Worm (Caenorhabditis elegans) whole organism, L2 larva: Measurements from ENCODE around the gene F01G10.9.

ENCODE experiments used
- F13H6.1 ChIP-seq: sonication (generic microtip); optimal IDR thresholded peaks from 2 replicates; lab custom pipeline; 2016; ENCODE audit warnings: missing genetic modification characterization, missing compliant biosample characterization
- Y55F3AM.14 ChIP-seq: fragments of 200-800 bp; sonication (Bioruptor generic); optimal IDR thresholded peaks from 2 replicates; lab custom pipeline; 2018; ENCODE audit warnings: mild to moderate bottlenecking, missing genetic modification characterization, missing compliant biosample characterization
- ZK546.5 ChIP-seq: sonication (generic microtip); optimal IDR thresholded peaks from 2 replicates; lab custom pipeline; 2017; ENCODE audit warnings: missing biosample characterization, missing genetic modification characterization
- alr-1 ChIP-seq: fragments of 150-350 bp; optimal IDR thresholded peaks from 2 replicates; lab custom pipeline; 2014; ENCODE audit warnings: missing biosample characterization, missing genetic modification characterization
- aly-2 ChIP-seq: fragments of 150-350 bp; optimal IDR thresholded peaks from 2 replicates; lab custom pipeline; 2014; ENCODE audit warnings: missing biosample characterization, missing genetic modification characterization
- ama-1 ChIP-seq: fragments of 150-350 bp; optimal IDR thresholded peaks from 2 replicates; lab custom pipeline; 2018; ENCODE audit warnings: inconsistent platforms
- blmp-1 ChIP-seq: sonication (generic microtip); optimal IDR thresholded peaks from 2 replicates; lab custom pipeline; 2017; ENCODE audit warnings: missing genetic modification characterization, mild to moderate bottlenecking, missing compliant biosample characterization, antibody characterized with exemption, moderate library complexity; ENCODE audit not compliant: insufficient read depth
- ceh-16 ChIP-seq: fragments of 150-350 bp; optimal IDR thresholded peaks from 2 replicates; lab custom pipeline; 2014; ENCODE audit warnings: missing biosample characterization, missing genetic modification characterization
- ceh-82 ChIP-seq: fragments of 150-350 bp; optimal IDR thresholded peaks from 2 replicates; lab custom pipeline; 2014; ENCODE audit warnings: missing biosample characterization, missing genetic modification characterization
- crh-2 ChIP-seq: sonication (generic microtip); optimal IDR thresholded peaks from 2 replicates; lab custom pipeline; 2017; ENCODE audit warnings: missing biosample characterization, missing genetic modification characterization
- dmd-4 ChIP-seq: sonication (generic microtip); optimal IDR thresholded peaks from 2 replicates; lab custom pipeline; 2017; ENCODE audit warnings: missing biosample characterization, missing genetic modification characterization
- egl-27 ChIP-seq: sonication (generic microtip); optimal IDR thresholded peaks from 3 replicates; lab custom pipeline; 2017; ENCODE audit warnings: missing biosample characterization, missing genetic modification reagents, missing genetic modification characterization
- elt-1 ChIP-seq: fragments of 150-350 bp; optimal IDR thresholded peaks from 2 replicates; lab custom pipeline; 2014; ENCODE audit warnings: missing biosample characterization, missing genetic modification characterization
- elt-3 ChIP-seq: sonication (generic microtip); optimal IDR thresholded peaks from 2 replicates; lab custom pipeline; 2017; ENCODE audit warnings: missing biosample characterization, missing genetic modification characterization
- fos-1 ChIP-seq: fragments of 150-350 bp; optimal IDR thresholded peaks from 2 replicates; lab custom pipeline; 2014; ENCODE audit warnings: missing biosample characterization, missing genetic modification characterization
- gmeb-1 ChIP-seq: fragments of 150-350 bp; optimal IDR thresholded peaks from 2 replicates; lab custom pipeline; 2014; ENCODE audit warnings: missing biosample characterization, missing genetic modification characterization
- lin-13 ChIP-seq: fragments of 150-350 bp; optimal IDR thresholded peaks from 2 replicates; lab custom pipeline; 2014; ENCODE audit warnings: missing biosample characterization, missing genetic modification reagents, missing genetic modification characterization
- lsy-2 ChIP-seq, 2 experiments: fragments of 150-350 bp in 1 of 2; sonication (generic microtip) in 1 of 2; optimal IDR thresholded peaks; 2 replicates each; lab custom pipeline; 2014 to 2017; ENCODE audit warnings: missing biosample characterization in 2 of 2, missing genetic modification characterization in 2 of 2
- mbf-1 ChIP-seq: sonication (generic microtip); optimal IDR thresholded peaks from 2 replicates; lab custom pipeline; 2017; ENCODE audit warnings: missing biosample characterization, missing genetic modification characterization
- nhr-129 ChIP-seq: fragments of 150-350 bp; optimal IDR thresholded peaks from 2 replicates; lab custom pipeline; 2014; ENCODE audit warnings: missing biosample characterization, missing genetic modification characterization
- nhr-21 ChIP-seq: fragments of 150-350 bp; optimal IDR thresholded peaks from 2 replicates; lab custom pipeline; 2014; ENCODE audit warnings: missing biosample characterization, missing genetic modification characterization
- nhr-237 ChIP-seq: fragments of 150-350 bp; optimal IDR thresholded peaks from 2 replicates; lab custom pipeline; 2014; ENCODE audit warnings: missing biosample characterization, missing genetic modification characterization
- nhr-25 ChIP-seq: fragments of 150-350 bp; sonication (generic microtip); optimal IDR thresholded peaks from 3 replicates; lab custom pipeline; 2014; ENCODE audit warnings: missing biosample characterization, missing genetic modification characterization
- nhr-6 ChIP-seq: fragments of 150-350 bp; optimal IDR thresholded peaks from 2 replicates; lab custom pipeline; 2014; ENCODE audit warnings: missing biosample characterization, missing genetic modification characterization
- nhr-77 ChIP-seq: fragments of 150-350 bp; optimal IDR thresholded peaks from 2 replicates; lab custom pipeline; 2014; ENCODE audit warnings: missing biosample characterization, missing genetic modification characterization
- sem-4 ChIP-seq: fragments of 150-350 bp; optimal IDR thresholded peaks from 2 replicates; lab custom pipeline; 2014; ENCODE audit warnings: missing biosample characterization, missing genetic modification reagents, missing genetic modification characterization
- skn-1 ChIP-seq: sonication (generic microtip); optimal IDR thresholded peaks from 2 replicates; lab custom pipeline; 2017; ENCODE audit warnings: missing biosample characterization, missing genetic modification characterization
- sma-3 ChIP-seq: sonication (generic microtip); optimal IDR thresholded peaks from 2 replicates; lab custom pipeline; 2016; ENCODE audit warnings: missing genetic modification reagents, missing genetic modification characterization, missing compliant biosample characterization
- sma-9 ChIP-seq, 2 experiments: fragments of 150-350 bp in 1 of 2; sonication (generic microtip) in 1 of 2; optimal IDR thresholded peaks; 2 replicates each; lab custom pipeline; 2014 to 2016; ENCODE audit warnings: missing genetic modification characterization in 2 of 2, mild to moderate bottlenecking in 1 of 2, missing biosample characterization in 1 of 2, missing compliant biosample characterization in 1 of 2, missing genetic modification reagents in 1 of 2, moderate library complexity in 1 of 2
- snpc-4 ChIP-seq: fragments of 150-350 bp; optimal IDR thresholded peaks from 2 replicates; lab custom pipeline; 2014; ENCODE audit warnings: missing biosample characterization, missing genetic modification characterization
- ztf-1 ChIP-seq: fragments of 200-800 bp; sonication (Bioruptor generic); conservative IDR thresholded peaks from 2 replicates; pipeline ENCODE4 v1.3.6; 2022; ENCODE audit warnings: missing genetic modification characterization, missing compliant biosample characterization
- ztf-11 ChIP-seq: sonication (generic microtip); optimal IDR thresholded peaks from 2 replicates; lab custom pipeline; 2017; ENCODE audit warnings: missing biosample characterization, missing genetic modification characterization

The F01G10.9 gene

ce11 chrIV:10251764-10252163, 7.7 kb downstream of the F01G10.9 start:
- TF ChIP-seq dmd-4 (tag; lab: Kevin White, UChicago) (no peak), snpc-4 (no peak), crh-2 (tag; lab: Kevin White, UChicago) (no peak), ceh-16 (tag; lab: Kevin White, UChicago) (no peak), nhr-237 (no peak), mbf-1 (no peak), ceh-82 (tag; lab: Kevin White, UChicago) (no peak), elt-1 (tag; lab: Kevin White, UChicago) (no peak), aly-2 (no peak), nhr-6 (tag; lab: Kevin White, UChicago) (no peak), nhr-77 (tag; lab: Kevin White, UChicago) (no peak), sem-4 (tag; lab: Kevin White, UChicago) (no peak), nhr-129 (tag; lab: Kevin White, UChicago) (no peak), lsy-2 (tag; optimal IDR thresholded peaks at IDR 0.05; lab: Kevin White, UChicago) (no peak), ztf-11 (tag; lab: Kevin White, UChicago) (no peak), elt-3 (no peak), ztf-1 (no peak), F13H6.1 (no peak)

- peak; percentile 8 for TF ChIP-seq nhr-21 (tag; lab: Kevin White, UChicago)
- peak; percentile 24 for TF ChIP-seq crh-2 (tag; lab: Kevin White, UChicago)
- TF ChIP-seq sma-9 (GFP tag; optimal IDR thresholded peaks at IDR 0.05; lab: Kevin White, UChicago), result peak; percentile 30
- no peak for TF ChIP-seq sma-9 (tag; optimal IDR thresholded peaks at IDR 0.05; lab: Kevin White, UChicago)
- TF ChIP-seq dmd-4 (tag; lab: Kevin White, UChicago), result no peak
Observed at ce11 chrIV:10251261-10251660, 8.2 kb downstream of the F01G10.9 start.

- TF ChIP-seq crh-2 (tag; lab: Kevin White, UChicago) (peak; percentile 60), gmeb-1 (peak; percentile 21), sma-3 (GFP tag; lab: Kevin White, UChicago) (peak; percentile 61), egl-27 (tag; lab: Kevin White, UChicago) (no peak), lin-13 (GFP tag; lab: Kevin White, UChicago) (no peak), alr-1 (tag; lab: Kevin White, UChicago) (no peak), nhr-129 (tag; lab: Kevin White, UChicago) (no peak), skn-1 (tag; lab: Kevin White, UChicago) (no peak), sma-9 (GFP tag; optimal IDR thresholded peaks at IDR 0.05; lab: Kevin White, UChicago) (peak; percentile 81), sma-9 (tag; optimal IDR thresholded peaks at IDR 0.05; lab: Kevin White, UChicago) (no peak), Y55F3AM.14 (no peak), elt-3 (no peak)
- TF ChIP-seq, all 48 proteins: peak for 4
Observed at ce11 chrIV:10250577-10251075, 8.8 kb downstream of the F01G10.9 start, which contains the start of gene daf-14. TSS of gene daf-14 (plus strand) at chrIV:10250627.

ce11 chrIV:10245666-10246210, 13.7 kb downstream of the F01G10.9 start, which contains the start of gene F01G10.10:
TSS of gene F01G10.10 (plus strand) at chrIV:10246160.
- TF ChIP-seq lsy-2 (tag; optimal IDR thresholded peaks at IDR 0.05; lab: Kevin White, UChicago) (peak in 1 of 2 experiments; percentile 36), sma-9 (GFP tag; optimal IDR thresholded peaks at IDR 0.05; lab: Kevin White, UChicago) (no peak), sma-9 (tag; optimal IDR thresholded peaks at IDR 0.05; lab: Kevin White, UChicago) (no peak), lin-13 (GFP tag; lab: Kevin White, UChicago) (no peak), nhr-25 (tag; lab: Kevin White, UChicago) (peak; percentile 45), ZK546.5 (tag; lab: Kevin White, UChicago) (no peak), blmp-1 (tag; lab: Kevin White, UChicago) (peak; percentile 77), sma-3 (GFP tag; lab: Kevin White, UChicago) (peak; percentile 26), ama-1 (no peak), nhr-77 (tag; lab: Kevin White, UChicago) (no peak), crh-2 (tag; lab: Kevin White, UChicago) (peak; percentile 61)
- TF ChIP-seq, all 48 proteins: peak for 5

- TF ChIP-seq ceh-82 (tag; lab: Kevin White, UChicago) (no peak), fos-1 (tag; lab: Kevin White, UChicago) (peak; percentile 79), crh-2 (tag; lab: Kevin White, UChicago) (peak; percentile 81), nhr-21 (tag; lab: Kevin White, UChicago) (no peak), sma-9 (GFP tag; optimal IDR thresholded peaks at IDR 0.05; lab: Kevin White, UChicago) (peak; percentile 28), sma-9 (tag; optimal IDR thresholded peaks at IDR 0.05; lab: Kevin White, UChicago) (no peak)
Observed at ce11 chrIV:10243276-10243675, 16.2 kb downstream of the F01G10.9 start, which contains the start of gene tkt-1. TSS of gene tkt-1 (plus strand) at chrIV:10243612.
